Worm (Caenorhabditis elegans): ENCODE results near the gene ric-7.

The ric-7 gene

DNA sequence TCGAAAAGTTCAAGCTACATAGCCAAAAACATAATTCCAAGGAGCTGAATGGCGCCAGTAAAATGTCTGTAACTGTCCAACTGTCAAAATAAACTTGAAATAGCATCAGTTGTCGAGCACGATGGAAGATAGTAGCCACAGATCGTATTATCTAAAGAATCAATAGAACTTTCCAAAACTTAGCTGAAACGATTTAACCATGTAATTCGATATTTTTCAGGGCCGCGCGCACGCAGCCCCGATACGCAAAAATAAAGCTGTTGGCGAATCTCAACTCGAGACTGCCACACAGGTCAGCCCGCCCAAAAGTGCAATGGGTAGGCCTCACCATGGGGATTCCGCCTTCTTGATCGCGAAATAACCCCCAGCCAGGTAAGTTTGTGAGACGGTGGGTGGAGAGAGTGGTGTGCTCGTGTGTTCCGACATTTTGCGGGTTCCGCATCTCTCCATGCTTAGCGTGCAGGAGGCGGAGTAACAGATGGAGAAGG, 22.6 kb upstream of the ric-7 start (continued):
- TF ChIP-seq aptf-2 (GFP tag; conservative IDR thresholded peaks at IDR 0.05) = peak; percentile 74; the same call in 1 of the 2 replicates
- TF ChIP-seq D2030.7 (GFP tag; IDR thresholded peaks at IDR 0.05) = peak; percentile 96
- 0 out of 2 replicates have a peak, but pooled peaks have one; percentile 26 for TF ChIP-seq Y95B8A.8 (GFP tag; IDR thresholded peaks at IDR 0.05)
- peak; percentile 38 for TF ChIP-seq B0035.1 (tag; optimal IDR thresholded peaks at IDR 0.05)
- peak; percentile 43 for TF ChIP-seq ets-4 (GFP tag; optimal IDR thresholded peaks at IDR 0.05)
- TF ChIP-seq ama-1 (optimal IDR thresholded peaks at IDR 0.05) = peak; percentile 84
- no peak for TF ChIP-seq ama-1 (GFP tag; optimal IDR thresholded peaks at IDR 0.05)
- peak; percentile 94 for TF ChIP-seq him-1 (tag; optimal IDR thresholded peaks at IDR 0.05)
- 0 out of 2 replicates have a peak, but pooled peaks have one; percentile 20 for TF ChIP-seq C06A6.2 (GFP tag; conservative IDR thresholded peaks at IDR 0.05)
- TF ChIP-seq snpc-1.1 (tag; optimal IDR thresholded peaks at IDR 0.05; ENCODE audit: insufficient read depth) = peak; percentile 92
- TF ChIP-seq aptf-3 (GFP tag; IDR thresholded peaks at IDR 0.05) = 0 out of 2 replicates have a peak, but pooled peaks have one; percentile 52
- TF ChIP-seq lin-26 (GFP tag; IDR thresholded peaks at IDR 0.05) = peak; percentile 80
- TF ChIP-seq hmg-1.2 (GFP tag; IDR thresholded peaks at IDR 0.05) = peak; percentile 97
- 0 out of 2 replicates have a peak, but pooled peaks have one; percentile 31 for TF ChIP-seq Y67H2A.10 (GFP tag; conservative IDR thresholded peaks at IDR 0.05)
- TF ChIP-seq let-607 (tag; optimal IDR thresholded peaks at IDR 0.05) = peak in 1 of 2 experiments; percentile 15
- TF ChIP-seq egl-18 (GFP tag; IDR thresholded peaks at IDR 0.05) = 0 out of 2 replicates have a peak, but pooled peaks have one; percentile 45
- TF ChIP-seq K11D2.4 (GFP tag; IDR thresholded peaks at IDR 0.05) = peak; percentile 52; the same call in 1 of the 2 replicates
- peak; percentile 91 for TF ChIP-seq repo-1 (tag; optimal IDR thresholded peaks at IDR 0.05)
- TF ChIP-seq ceh-79 (tag; optimal IDR thresholded peaks at IDR 0.05) = no peak
- TF ChIP-seq lsl-1 (GFP tag; optimal IDR thresholded peaks at IDR 0.05) = peak; percentile 64
- no peak for TF ChIP-seq attf-3 (GFP tag; conservative IDR thresholded peaks at IDR 0.05)
- TF ChIP-seq F22D6.2 (tag; optimal IDR thresholded peaks at IDR 0.05) = peak; percentile 12
- no peak for TF ChIP-seq Y79H2A.3 (GFP tag; conservative IDR thresholded peaks at IDR 0.05)
- peak; percentile 84 for TF ChIP-seq hrde-1 (tag; optimal IDR thresholded peaks at IDR 0.05; ENCODE audit: borderline replicate concordance)
- peak; percentile 22 for TF ChIP-seq snpc-1.3 (tag; optimal IDR thresholded peaks at IDR 0.05; ENCODE audit: insufficient read depth)
- peak; percentile 6 for TF ChIP-seq mes-4 (tag; optimal IDR thresholded peaks at IDR 0.05)
- TF ChIP-seq zim-3 (tag; optimal IDR thresholded peaks at IDR 0.05) = no peak
- peak; percentile 96 for TF ChIP-seq dox-1 (GFP tag; IDR thresholded peaks at IDR 0.05)
- 0 out of 2 replicates have a peak, but pooled peaks have one; percentile 78 for TF ChIP-seq Y56A3A.18 (GFP tag; IDR thresholded peaks at IDR 0.05)
- TF ChIP-seq snpc-3.4 (tag; optimal IDR thresholded peaks at IDR 0.05) = peak; percentile 83
- peak; percentile 19 for TF ChIP-seq tlf-1 (GFP tag; optimal IDR thresholded peaks at IDR 0.05)
- TF ChIP-seq egl-44 (GFP tag; IDR thresholded peaks at IDR 0.05) = peak; percentile 57; the same call in 1 of the 2 replicates
- TF ChIP-seq ceh-100 (GFP tag; IDR thresholded peaks at IDR 0.05) = peak; percentile 84
- no peak for TF ChIP-seq ztf-25 (GFP tag; IDR thresholded peaks at IDR 0.05)
- no peak for TF ChIP-seq F55B11.4 (tag; optimal IDR thresholded peaks at IDR 0.05; ENCODE audit: borderline replicate concordance, insufficient read depth)
- no peak for TF ChIP-seq ZK185.1 (tag; optimal IDR thresholded peaks at IDR 0.05; ENCODE audit: poor library complexity, severe bottlenecking)
- no peak for TF ChIP-seq chd-7 (tag; optimal IDR thresholded peaks at IDR 0.05)
- TF ChIP-seq madf-8 (GFP tag; conservative IDR thresholded peaks at IDR 0.05) = peak; percentile 44
- TF ChIP-seq lir-1 (GFP tag; conservative IDR thresholded peaks at IDR 0.05) = no peak
- peak; percentile 42 for TF ChIP-seq xnd-1 (tag; optimal IDR thresholded peaks at IDR 0.05)

Data from whole organism, young adult.